Fruit fly (Drosophila melanogaster) whole organism, wandering third instar larva: ENCODE data around the gene CG9396.

Source experiments
- Abd-B ChIP-seq: fragments of >200 bp; optimal IDR thresholded peaks from 2 replicates; lab custom pipeline; 2017; ENCODE audit warnings: missing biosample characterization, missing genetic modification characterization
- CG9705 ChIP-seq: fragments of 200-800 bp; sonication (Bioruptor generic); optimal IDR thresholded peaks from 2 replicates; lab custom pipeline; 2018; ENCODE audit warnings: missing biosample characterization, mild to moderate bottlenecking, missing genetic modification characterization
- CrebA ChIP-seq: fragments of 200-800 bp; sonication (Bioruptor generic); optimal IDR thresholded peaks from 2 replicates; lab custom pipeline; 2016; ENCODE audit warnings: missing biosample characterization, mild to moderate bottlenecking, missing genetic modification characterization, borderline replicate concordance
- Dfd ChIP-seq: fragments of >200 bp; optimal IDR thresholded peaks from 2 replicates; lab custom pipeline; 2017; ENCODE audit warnings: missing biosample characterization, missing genetic modification characterization
- Dif ChIP-seq: fragments of 200-275, 200-300 bp; sonication (Bioruptor generic); optimal IDR thresholded peaks from 2 replicates; lab custom pipeline; 2018; ENCODE audit warnings: missing biosample characterization, missing genetic modification characterization; ENCODE audit not compliant: partially characterized antibody
- GATAd ChIP-seq: sonication (Bioruptor generic); optimal IDR thresholded peaks from 2 replicates; lab custom pipeline; 2016; ENCODE audit warnings: missing biosample characterization, missing genetic modification characterization
- HLH106 ChIP-seq: fragments of 200-800 bp; optimal IDR thresholded peaks from 3 replicates; lab custom pipeline; 2019; ENCODE audit warnings: missing biosample characterization, mild to moderate bottlenecking, missing genetic modification characterization, moderate library complexity
- Hnf4 ChIP-seq: fragments of 200-800 bp; sonication (Bioruptor generic); optimal IDR thresholded peaks from 2 replicates; lab custom pipeline; 2016; ENCODE audit warnings: missing biosample characterization, mild to moderate bottlenecking, missing genetic modification characterization
- Hr83 ChIP-seq: fragments of 200-300 bp; sonication (Bioruptor generic); optimal IDR thresholded peaks from 2 replicates; lab custom pipeline; 2016; ENCODE audit warnings: missing biosample characterization, mild to moderate bottlenecking, missing genetic modification characterization, moderate library complexity; ENCODE audit not compliant: poor library complexity, severe bottlenecking
- Mio ChIP-seq: sonication (Bioruptor generic); optimal IDR thresholded peaks from 2 replicates; lab custom pipeline; 2016; ENCODE audit warnings: missing biosample characterization, missing genetic modification characterization
- Myc ChIP-seq: fragments of >200 bp; optimal IDR thresholded peaks from 2 replicates; lab custom pipeline; 2017
- N ChIP-seq: fragments of >200 bp; optimal IDR thresholded peaks from 2 replicates; lab custom pipeline; 2018; ENCODE audit warnings: missing biosample characterization, missing external identifiers, missing genetic modification characterization
- OdsH ChIP-seq: fragments of 200-800 bp; sonication (Bioruptor generic); optimal IDR thresholded peaks from 2 replicates; lab custom pipeline; 2016; ENCODE audit warnings: missing biosample characterization, mild to moderate bottlenecking, missing genetic modification characterization
- Rel ChIP-seq, 2 experiments: fragments of 200-800 bp; sonication (Bioruptor generic) in 1 of 2; optimal IDR thresholded peaks; 2 replicates in 1 of 2; 3 replicates in 1 of 2; lab custom pipeline; 2016 to 2019; ENCODE audit warnings: mild to moderate bottlenecking in 2 of 2, missing biosample characterization in 2 of 2, missing genetic modification characterization in 2 of 2, moderate library complexity in 1 of 2
- Sp1 ChIP-seq: fragments of 200-800 bp; sonication (Bioruptor generic); optimal IDR thresholded peaks from 3 replicates; lab custom pipeline; 2019; ENCODE audit warnings: missing biosample characterization, mild to moderate bottlenecking, missing genetic modification characterization, moderate library complexity
- Vsx2 ChIP-seq: fragments of 200-300, 225-300 bp; sonication (Bioruptor generic); optimal IDR thresholded peaks from 2 replicates; lab custom pipeline; 2018; ENCODE audit warnings: missing biosample characterization, missing genetic modification characterization; ENCODE audit not compliant: partially characterized antibody
- br ChIP-seq: fragments of 200-800 bp; sonication (Bioruptor generic); optimal IDR thresholded peaks from 2 replicates; lab custom pipeline; 2016; ENCODE audit warnings: missing biosample characterization, missing genetic modification characterization
- brk ChIP-seq: fragments of 200-800 bp; sonication (Bioruptor generic); optimal IDR thresholded peaks from 2 replicates; lab custom pipeline; 2016; ENCODE audit warnings: missing biosample characterization, mild to moderate bottlenecking, missing genetic modification characterization
- dl ChIP-seq, 2 experiments: fragments of 175-275, 200-275 bp in 1 of 2; fragments of 200-275 bp in 1 of 2; sonication (Bioruptor generic); optimal IDR thresholded peaks; lab custom pipeline; 2018; ENCODE audit warnings: mild to moderate bottlenecking in 2 of 2, missing biosample characterization in 2 of 2, missing genetic modification characterization in 2 of 2, moderate library complexity in 2 of 2; ENCODE audit not compliant: partially characterized antibody in 2 of 2, insufficient read depth in 1 of 2
- dmrt93B ChIP-seq: fragments of 200-800 bp; sonication (Bioruptor generic); optimal IDR thresholded peaks from 2 replicates; lab custom pipeline; 2018; ENCODE audit warnings: missing biosample characterization, mild to moderate bottlenecking, missing genetic modification characterization
- dsf ChIP-seq: sonication (Bioruptor generic); optimal IDR thresholded peaks from 2 replicates; lab custom pipeline; 2016; ENCODE audit warnings: missing biosample characterization, missing genetic modification characterization, borderline replicate concordance
- ey ChIP-seq: fragments of 200-800 bp; sonication (Bioruptor generic); optimal IDR thresholded peaks from 2 replicates; lab custom pipeline; 2016; ENCODE audit warnings: missing biosample characterization, missing genetic modification characterization
- foxo ChIP-seq, 2 experiments: fragments of 200-800 bp; sonication (Bioruptor generic); optimal IDR thresholded peaks; 2 replicates in 1 of 2; 3 replicates in 1 of 2; lab custom pipeline; 2016 to 2017; ENCODE audit warnings: missing biosample characterization in 2 of 2, missing genetic modification characterization in 2 of 2
- fru ChIP-seq: fragments of 200-800 bp; sonication (Bioruptor generic); optimal IDR thresholded peaks from 3 replicates; lab custom pipeline; 2016; ENCODE audit warnings: missing biosample characterization, mild to moderate bottlenecking, missing genetic modification characterization
- h ChIP-seq: fragments of 200-800 bp; sonication (Bioruptor generic); optimal IDR thresholded peaks from 3 replicates; lab custom pipeline; 2016; ENCODE audit warnings: missing biosample characterization, mild to moderate bottlenecking, missing genetic modification characterization
- jim ChIP-seq: fragments of 175-275, 200-325 bp; sonication (Bioruptor generic); optimal IDR thresholded peaks from 2 replicates; lab custom pipeline; 2016; ENCODE audit warnings: missing biosample characterization, mild to moderate bottlenecking, missing genetic modification characterization
- lola ChIP-seq: fragments of >200 bp; optimal IDR thresholded peaks from 2 replicates; lab custom pipeline; 2017; ENCODE audit warnings: missing biosample characterization, missing genetic modification characterization
- pan ChIP-seq: fragments of >200 bp; optimal IDR thresholded peaks from 2 replicates; lab custom pipeline; 2017
- psq ChIP-seq: fragments of 200-800 bp; sonication (Bioruptor generic); optimal IDR thresholded peaks from 3 replicates; lab custom pipeline; 2017; ENCODE audit warnings: missing biosample characterization, mild to moderate bottlenecking, missing genetic modification characterization, moderate library complexity
- rgr ChIP-seq: fragments of 200-800 bp; sonication (Bioruptor generic); optimal IDR thresholded peaks from 3 replicates; lab custom pipeline; 2016; ENCODE audit warnings: missing biosample characterization, mild to moderate bottlenecking, missing genetic modification characterization
- sage ChIP-seq: fragments of 200-800 bp; sonication (Bioruptor generic); optimal IDR thresholded peaks from 2 replicates; lab custom pipeline; 2016; ENCODE audit warnings: missing biosample characterization, mild to moderate bottlenecking, missing genetic modification characterization
- sv ChIP-seq: fragments of 200-800 bp; sonication (Bioruptor generic); optimal IDR thresholded peaks from 3 replicates; lab custom pipeline; 2016; ENCODE audit warnings: missing biosample characterization, missing genetic modification characterization
- tai ChIP-seq: sonication (Bioruptor generic); optimal IDR thresholded peaks from 2 replicates; lab custom pipeline; 2016; ENCODE audit warnings: missing biosample characterization, missing genetic modification characterization
- usp ChIP-seq: fragments of >200 bp; optimal IDR thresholded peaks from 2 replicates; lab custom pipeline; 2017; ENCODE audit warnings: missing biosample characterization, missing genetic modification characterization
- woc ChIP-seq: sonication (Bioruptor generic); optimal IDR thresholded peaks from 2 replicates; lab custom pipeline; 2016; ENCODE audit warnings: missing biosample characterization, mild to moderate bottlenecking, missing genetic modification characterization

Gene CG9396

dm6 chr3R:9594839-9595238 is 23.4 kb upstream of the CG9396 start:
- TF ChIP-seq pan (lab: Kevin White, UChicago): no peak
- no peak for TF ChIP-seq dl (GFP tag; optimal IDR thresholded peaks at IDR 0.05; lab: Kevin White, UChicago; ENCODE audit: insufficient read depth in 1 of 2, partially characterized antibody in 2 of 2)
- TF ChIP-seq foxo (GFP tag; optimal IDR thresholded peaks at IDR 0.05; lab: Kevin White, UChicago): no peak
- TF ChIP-seq sage: no peak
- no peak for TF ChIP-seq CG9705 (GFP tag; lab: Kevin White, UChicago)
- TF ChIP-seq psq (GFP tag; lab: Kevin White, UChicago): no peak
- TF ChIP-seq usp: no peak
- TF ChIP-seq brk (GFP tag; lab: Kevin White, UChicago): no peak
- no peak for TF ChIP-seq CrebA

dm6 chr3R:9594251-9594581 is 22.8 kb upstream of the CG9396 start:
- TF ChIP-seq fru (GFP tag; lab: Kevin White, UChicago): no peak
- TF ChIP-seq Hnf4: no peak
- no peak for TF ChIP-seq CG9705 (GFP tag; lab: Kevin White, UChicago)
- no peak for TF ChIP-seq Dif
- no peak for TF ChIP-seq jim (GFP tag; lab: Kevin White, UChicago)
- TF ChIP-seq Mio (GFP tag; lab: Kevin White, UChicago): no peak
- no peak for TF ChIP-seq rgr (GFP tag; lab: Kevin White, UChicago)
- TF ChIP-seq Vsx2: no peak
- TF ChIP-seq h (GFP tag; lab: Kevin White, UChicago): no peak
- no peak for TF ChIP-seq lola (GFP tag; lab: Kevin White, UChicago)
- no peak for TF ChIP-seq sv (GFP tag; lab: Kevin White, UChicago)

- TF ChIP-seq foxo (GFP tag; optimal IDR thresholded peaks at IDR 0.05; lab: Kevin White, UChicago) (peak in 1 of 2 experiments; percentile 28), Rel (GFP tag; optimal IDR thresholded peaks at IDR 0.05; lab: Kevin White, UChicago) (no peak), Rel (tag; optimal IDR thresholded peaks at IDR 0.05; lab: Kevin White, UChicago) (no peak), br (GFP tag; lab: Kevin White, UChicago) (no peak), woc (no peak), dmrt93B (GFP tag; lab: Kevin White, UChicago) (no peak), rgr (GFP tag; lab: Kevin White, UChicago) (no peak), dl (GFP tag; optimal IDR thresholded peaks at IDR 0.05; lab: Kevin White, UChicago; ENCODE audit: insufficient read depth in 1 of 2, partially characterized antibody in 2 of 2) (no peak), Abd-B (GFP tag; lab: Kevin White, UChicago) (no peak), N (no peak), fru (GFP tag; lab: Kevin White, UChicago) (peak; percentile 12), Dif (no peak)
Observed at dm6 chr3R:9593408-9594250, 22.2 kb upstream of the CG9396 start.

- TF ChIP-seq woc (no peak), CrebA (no peak), foxo (GFP tag; optimal IDR thresholded peaks at IDR 0.05; lab: Kevin White, UChicago) (no peak), dsf (GFP tag; lab: Kevin White, UChicago) (no peak)
- TF ChIP-seq, all 38 proteins: peak for 0
Observed at dm6 chr3R:9591769-9592388, 20.5 kb upstream of the CG9396 start.

dm6 chr3R:9590952-9591532 is 19.6 kb upstream of the CG9396 start, which contains the start of the genes bocks and CG8312:
Gene bocks, minus strand, starts transcription at chr3R:9591002.
Gene CG8312, plus strand, starts transcription at chr3R:9591309.
- TF ChIP-seq brk (GFP tag; lab: Kevin White, UChicago) (no peak), OdsH (GFP tag; lab: Kevin White, UChicago) (no peak), CG9705 (GFP tag; lab: Kevin White, UChicago) (peak; percentile 22), tai (GFP tag; lab: Kevin White, UChicago) (no peak), foxo (GFP tag; optimal IDR thresholded peaks at IDR 0.05; lab: Kevin White, UChicago) (peak in 1 of 2 experiments; percentile 46), Abd-B (GFP tag; lab: Kevin White, UChicago) (no peak), Dfd (GFP tag; lab: Kevin White, UChicago) (no peak), jim (GFP tag; lab: Kevin White, UChicago) (no peak), ey (GFP tag; lab: Kevin White, UChicago) (peak; percentile 25), Myc (lab: Kevin White, UChicago) (peak; percentile 63), woc (no peak), lola (GFP tag; lab: Kevin White, UChicago) (no peak), HLH106 (tag; lab: Kevin White, UChicago) (peak; percentile 36), Mio (GFP tag; lab: Kevin White, UChicago) (no peak), br (GFP tag; lab: Kevin White, UChicago) (peak; percentile 63), dmrt93B (GFP tag; lab: Kevin White, UChicago) (no peak), GATAd (no peak), Vsx2 (no peak), psq (GFP tag; lab: Kevin White, UChicago) (no peak), dsf (GFP tag; lab: Kevin White, UChicago) (no peak), sv (GFP tag; lab: Kevin White, UChicago) (peak; percentile 27), Rel (GFP tag; optimal IDR thresholded peaks at IDR 0.05; lab: Kevin White, UChicago) (no peak), Rel (tag; optimal IDR thresholded peaks at IDR 0.05; lab: Kevin White, UChicago) (peak; percentile 48), N (no peak), Sp1 (GFP tag; lab: Kevin White, UChicago) (peak; percentile 21), h (GFP tag; lab: Kevin White, UChicago) (peak; percentile 53), Hr83 (GFP tag; lab: Kevin White, UChicago) (peak; percentile 31)
